Worm (Caenorhabditis elegans) whole organism, midembryonic: ENCODE data around the gene C49A9.5.

Experiments
- T22C8.4 ChIP-seq: fragments of 200-800 bp; sonication (Bioruptor generic); IDR thresholded peaks from 2 replicates; pipeline ENCODE4 v1.3.6; 2022; ENCODE audit warnings: missing genetic modification characterization, missing compliant biosample characterization
- cog-1 ChIP-seq: sonication (generic microtip); optimal IDR thresholded peaks from 2 replicates; lab custom pipeline; 2016; ENCODE audit warnings: missing genetic modification characterization, missing compliant biosample characterization
- flt-1 ChIP-seq: fragments of 200-800 bp; sonication (Bioruptor generic); IDR thresholded peaks from 2 replicates; pipeline ENCODE4 v1.3.6; 2022; ENCODE audit warnings: missing genetic modification characterization, missing compliant biosample characterization
- klf-2 ChIP-seq: fragments of 200-800 bp; sonication (Bioruptor generic); conservative IDR thresholded peaks from 2 replicates; pipeline ENCODE4 v1.3.6; 2022; ENCODE audit warnings: missing genetic modification reagents, missing genetic modification characterization, missing compliant biosample characterization
- med-1 ChIP-seq: sonication (generic microtip); optimal IDR thresholded peaks from 2 replicates; lab custom pipeline; 2017; ENCODE audit warnings: missing genetic modification characterization, mild to moderate bottlenecking, missing compliant biosample characterization, antibody characterized with exemption, missing genetic modification reagents; ENCODE audit not compliant: insufficient read depth
- ref-1 ChIP-seq: fragments of 200-800 bp; sonication (Bioruptor generic); conservative IDR thresholded peaks from 2 replicates; pipeline ENCODE4 v1.3.6; 2022; ENCODE audit warnings: missing genetic modification reagents, missing genetic modification characterization, missing compliant biosample characterization
- tab-1 ChIP-seq: fragments of 200-800 bp; sonication (Bioruptor generic); IDR thresholded peaks from 2 replicates; pipeline ENCODE4 v1.3.6; 2022; ENCODE audit warnings: missing genetic modification characterization, missing compliant biosample characterization
- ztf-23 ChIP-seq: fragments of 200-800 bp; sonication (Bioruptor generic); IDR thresholded peaks from 2 replicates; pipeline ENCODE4 v1.3.6; 2022; ENCODE audit warnings: missing genetic modification reagents, missing genetic modification characterization, missing compliant biosample characterization
- ztf-29 ChIP-seq: fragments of 200-800 bp; sonication (Bioruptor generic); IDR thresholded peaks from 2 replicates; pipeline ENCODE4 v1.3.6; 2022; ENCODE audit warnings: missing genetic modification reagents, missing genetic modification characterization, missing compliant biosample characterization

The C49A9.5 gene

ce11 chrIV:6206294-6206776 is 7.1 kb upstream of the C49A9.5 start, which contains the start of gene C49A9.10:
Gene C49A9.10 (minus strand): TSS chrIV:6206344.
- peak; percentile 85 for TF ChIP-seq flt-1 (GFP tag; lab: Robert Waterston, UW)
- no peak for TF ChIP-seq med-1 (GFP tag; lab: Kevin White, UChicago)
- no peak for TF ChIP-seq ztf-29 (GFP tag; lab: Robert Waterston, UW)
- peak; percentile 73 for TF ChIP-seq klf-2
- TF ChIP-seq ref-1 (GFP tag; lab: Robert Waterston, UW), result no peak
- TF ChIP-seq tab-1 (GFP tag; lab: Robert Waterston, UW), result no peak
- no peak for TF ChIP-seq T22C8.4 (GFP tag; lab: Robert Waterston, UW)
- peak; percentile 20 for TF ChIP-seq cog-1 (tag; lab: Kevin White, UChicago)
- TF ChIP-seq ztf-23 (GFP tag; lab: Robert Waterston, UW), result peak; percentile 77

- no peak for TF ChIP-seq med-1 (GFP tag; lab: Kevin White, UChicago)
- TF ChIP-seq ztf-29 (GFP tag; lab: Robert Waterston, UW), result no peak
- TF ChIP-seq klf-2, result no peak
- TF ChIP-seq T22C8.4 (GFP tag; lab: Robert Waterston, UW), result no peak
- no peak for TF ChIP-seq tab-1 (GFP tag; lab: Robert Waterston, UW)
- TF ChIP-seq ref-1 (GFP tag; lab: Robert Waterston, UW), result no peak
- TF ChIP-seq cog-1 (tag; lab: Kevin White, UChicago), result no peak
Observed at ce11 chrIV:6209337-6209736, 4.1 kb upstream of the C49A9.5 start.

DNA sequence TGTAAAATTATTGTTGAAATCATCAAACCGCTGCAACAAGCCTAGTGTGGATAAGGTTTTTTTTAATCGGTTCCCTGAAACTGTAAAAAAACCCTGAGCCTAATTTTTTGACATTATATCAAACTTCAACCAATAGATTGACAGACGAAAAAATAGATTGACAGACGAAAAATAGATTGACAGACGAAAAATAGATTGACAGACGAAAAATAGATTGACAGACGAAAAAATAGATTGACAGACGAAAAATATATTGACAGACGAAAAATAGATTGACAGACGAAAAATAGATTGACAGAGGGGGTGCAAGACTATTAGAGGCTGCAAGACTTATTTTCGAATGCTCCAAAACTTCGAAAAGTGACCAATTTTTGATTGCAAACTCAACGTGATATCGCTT is 3.5 kb upstream of the C49A9.5 start:
- TF ChIP-seq ref-1 (GFP tag; lab: Robert Waterston, UW) (peak; percentile 49; the same call in 1 of the 2 replicates), klf-2 (0 out of 2 replicates have a peak, but pooled peaks have one; percentile 8)

DNA sequence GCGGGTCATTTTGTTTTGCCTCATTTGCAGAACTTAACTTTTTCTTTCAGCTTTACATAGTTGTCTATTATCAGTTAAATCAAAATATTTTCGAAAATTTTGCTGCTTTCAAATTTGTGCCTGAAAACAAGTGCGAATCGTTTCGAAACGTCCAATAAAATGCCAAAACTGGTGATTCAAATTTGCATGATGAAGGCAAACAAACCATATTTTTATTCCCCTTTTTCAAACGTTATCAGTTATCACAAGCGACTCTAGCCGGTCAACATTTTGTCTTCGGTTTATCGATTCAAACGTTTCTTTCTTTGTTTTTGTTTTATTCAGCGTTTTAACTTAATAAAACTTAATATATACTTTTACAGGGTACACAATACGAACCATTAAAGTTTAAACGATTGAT is 2.9 kb upstream of the C49A9.5 start, which contains the start of the genes ugt-24 and C49A9.6:
TSS of gene ugt-24 (minus strand) at position 147 of the 400 bp plus-strand sequence.
TSS of gene C49A9.6 (plus strand) at position 363 of the 400 bp plus-strand sequence.
- TF ChIP-seq klf-2 (no peak), flt-1 (GFP tag; lab: Robert Waterston, UW) (no peak), tab-1 (GFP tag; lab: Robert Waterston, UW) (no peak), ref-1 (GFP tag; lab: Robert Waterston, UW) (no peak), med-1 (GFP tag; lab: Kevin White, UChicago) (no peak), T22C8.4 (GFP tag; lab: Robert Waterston, UW) (no peak), cog-1 (tag; lab: Kevin White, UChicago) (no peak), ztf-29 (GFP tag; lab: Robert Waterston, UW) (no peak), ztf-23 (GFP tag; lab: Robert Waterston, UW) (no peak)

DNA sequence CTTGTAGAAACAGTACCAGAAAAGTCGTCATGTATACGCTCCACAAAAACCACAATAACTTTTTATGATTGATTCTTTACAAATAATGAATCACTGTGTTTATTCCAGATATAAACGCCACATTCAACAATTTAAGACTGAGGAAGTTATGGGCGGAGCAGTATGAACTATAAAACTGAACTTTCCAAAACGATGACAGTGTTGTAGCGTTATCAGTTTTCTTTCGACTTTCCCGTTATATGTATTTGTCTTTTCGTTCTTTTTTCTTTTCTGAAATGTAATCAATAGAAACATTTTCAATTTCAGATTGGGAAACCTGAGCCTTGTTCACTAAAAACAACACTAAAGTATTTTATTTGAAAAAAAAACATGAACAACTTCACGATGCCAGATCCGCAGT is 3.6 kb downstream of the C49A9.5 start, which contains the start of gene C49A9.9:
TSS of gene C49A9.9 (plus strand) at position 307 of the 400 bp plus-strand sequence.
- TF ChIP-seq med-1 (GFP tag; lab: Kevin White, UChicago), result no peak
- no peak for TF ChIP-seq ref-1 (GFP tag; lab: Robert Waterston, UW)
- TF ChIP-seq tab-1 (GFP tag; lab: Robert Waterston, UW), result no peak
- no peak for TF ChIP-seq ztf-29 (GFP tag; lab: Robert Waterston, UW)
- TF ChIP-seq T22C8.4 (GFP tag; lab: Robert Waterston, UW), result no peak
- TF ChIP-seq klf-2, result no peak
- TF ChIP-seq flt-1 (GFP tag; lab: Robert Waterston, UW), result no peak
- no peak for TF ChIP-seq ztf-23 (GFP tag; lab: Robert Waterston, UW)
- TF ChIP-seq cog-1 (tag; lab: Kevin White, UChicago), result no peak

DNA sequence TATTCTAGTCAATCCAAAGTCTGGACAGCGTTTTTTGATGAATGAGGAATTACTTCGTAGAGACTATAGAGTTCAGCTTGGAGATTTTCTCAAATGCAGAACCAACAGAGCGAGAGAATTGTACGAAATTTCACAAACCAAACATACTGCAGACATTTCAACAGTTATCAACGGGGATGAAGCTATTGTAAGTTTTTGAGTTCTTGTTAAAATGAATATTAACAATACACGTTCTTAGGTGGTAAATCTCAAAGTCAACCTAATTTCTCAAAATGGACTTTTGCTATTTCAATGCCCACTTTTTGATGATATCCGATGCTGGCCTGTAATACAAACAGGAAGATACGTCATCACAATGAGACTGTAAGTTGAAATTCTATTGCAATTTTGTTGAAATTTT is 4.0 kb downstream of the C49A9.5 start:
- no peak for TF ChIP-seq med-1 (GFP tag; lab: Kevin White, UChicago)
- no peak for TF ChIP-seq ztf-29 (GFP tag; lab: Robert Waterston, UW)
- no peak for TF ChIP-seq cog-1 (tag; lab: Kevin White, UChicago)
- no peak for TF ChIP-seq klf-2
- TF ChIP-seq tab-1 (GFP tag; lab: Robert Waterston, UW), result no peak
- TF ChIP-seq ref-1 (GFP tag; lab: Robert Waterston, UW), result no peak
- no peak for TF ChIP-seq T22C8.4 (GFP tag; lab: Robert Waterston, UW)
- no peak for TF ChIP-seq flt-1 (GFP tag; lab: Robert Waterston, UW)
- TF ChIP-seq ztf-23 (GFP tag; lab: Robert Waterston, UW), result no peak

DNA sequence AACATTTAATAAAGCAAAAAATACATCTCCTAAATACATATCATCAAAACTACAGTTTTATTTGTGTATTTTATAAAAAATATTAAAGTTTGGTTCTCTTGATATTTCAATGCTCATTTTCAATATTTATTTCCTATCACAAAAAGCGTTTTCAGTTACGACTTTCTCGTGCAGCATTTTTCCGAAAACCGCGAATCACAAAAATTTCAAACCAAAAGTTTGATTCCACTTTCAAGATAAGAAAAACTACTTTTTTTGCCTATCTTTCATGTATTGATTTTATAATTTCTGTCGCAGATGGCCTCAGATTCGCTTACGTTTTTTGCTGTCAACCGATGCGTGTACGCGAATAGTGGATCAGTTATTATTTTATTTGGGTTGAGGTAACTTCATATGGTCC is 6.0 kb downstream of the C49A9.5 start, which contains the start of gene C49A9.4:
TSS of gene C49A9.4 (plus strand) at position 265 of the 400 bp plus-strand sequence.
- no peak for TF ChIP-seq med-1 (GFP tag; lab: Kevin White, UChicago)
- TF ChIP-seq cog-1 (tag; lab: Kevin White, UChicago), result no peak
- no peak for TF ChIP-seq klf-2
- TF ChIP-seq T22C8.4 (GFP tag; lab: Robert Waterston, UW), result no peak
- no peak for TF ChIP-seq ztf-23 (GFP tag; lab: Robert Waterston, UW)
- no peak for TF ChIP-seq tab-1 (GFP tag; lab: Robert Waterston, UW)
- TF ChIP-seq ztf-29 (GFP tag; lab: Robert Waterston, UW), result no peak
- no peak for TF ChIP-seq ref-1 (GFP tag; lab: Robert Waterston, UW)
- TF ChIP-seq flt-1 (GFP tag; lab: Robert Waterston, UW), result no peak

DNA sequence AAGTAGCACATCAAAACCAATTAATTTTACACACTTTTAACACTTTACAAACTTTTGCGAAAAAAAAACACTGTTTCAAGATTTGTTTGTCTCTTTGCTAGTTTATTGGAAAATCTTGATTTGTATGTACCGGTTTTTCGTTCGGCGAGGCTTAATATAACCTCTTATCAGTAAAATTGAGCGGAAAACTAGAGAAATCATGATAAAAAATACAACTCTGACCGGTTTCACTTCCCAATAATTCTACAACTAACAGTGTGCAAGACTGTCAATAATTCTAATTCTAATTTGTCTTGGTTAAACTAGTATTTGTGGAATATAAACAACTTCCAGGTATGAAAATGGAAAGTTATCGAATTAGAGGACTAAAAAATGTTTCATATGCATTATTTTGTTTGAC is 8.4 kb downstream of the C49A9.5 start, which contains the start of gene C49A9.3:
TSS of gene C49A9.3 (plus strand) at position 212 of the 400 bp plus-strand sequence.
- no peak for TF ChIP-seq ztf-29 (GFP tag; lab: Robert Waterston, UW)
- no peak for TF ChIP-seq med-1 (GFP tag; lab: Kevin White, UChicago)
- TF ChIP-seq ref-1 (GFP tag; lab: Robert Waterston, UW), result no peak
- TF ChIP-seq cog-1 (tag; lab: Kevin White, UChicago), result no peak
- TF ChIP-seq klf-2, result no peak
- no peak for TF ChIP-seq T22C8.4 (GFP tag; lab: Robert Waterston, UW)
- TF ChIP-seq tab-1 (GFP tag; lab: Robert Waterston, UW), result no peak
- no peak for TF ChIP-seq ztf-23 (GFP tag; lab: Robert Waterston, UW)
- no peak for TF ChIP-seq flt-1 (GFP tag; lab: Robert Waterston, UW)

DNA sequence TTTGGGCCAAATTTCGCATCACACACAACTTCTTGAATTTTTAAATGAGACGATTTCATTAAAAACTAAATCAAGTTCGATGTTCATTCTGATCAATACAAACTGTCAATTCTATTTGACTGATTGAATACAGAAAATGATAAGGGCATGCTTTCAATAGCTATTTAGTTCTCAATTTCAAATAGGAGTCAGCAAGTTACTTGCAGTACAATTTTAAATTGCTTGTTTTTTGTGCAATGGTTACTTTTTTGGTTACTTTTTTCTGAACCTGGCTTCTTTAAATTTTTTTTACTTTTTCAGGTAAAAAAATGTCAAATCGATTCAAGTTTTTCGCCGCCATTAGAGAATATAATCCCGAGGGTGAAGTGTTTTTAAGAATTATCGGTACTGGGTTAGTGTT is 11.7 kb downstream of the C49A9.5 start, which contains the start of gene C49A9.2:
TSS of gene C49A9.2 (plus strand) at position 301 of the 400 bp plus-strand sequence.
- TF ChIP-seq ztf-29 (GFP tag; lab: Robert Waterston, UW) (no peak), ref-1 (GFP tag; lab: Robert Waterston, UW) (no peak)
